Fruit fly (Drosophila melanogaster) whole organism, wandering third instar larva: ENCODE data around the gene CG11714.

Experiments
- HLH106 ChIP-seq: fragments of 200-800 bp; optimal IDR thresholded peaks from 3 replicates; lab custom pipeline; 2019; ENCODE audit warnings: missing biosample characterization, mild to moderate bottlenecking, missing genetic modification characterization, moderate library complexity
- Hnf4 ChIP-seq: fragments of 200-800 bp; sonication (Bioruptor generic); optimal IDR thresholded peaks from 2 replicates; lab custom pipeline; 2016; ENCODE audit warnings: missing biosample characterization, mild to moderate bottlenecking, missing genetic modification characterization
- h ChIP-seq: fragments of 200-800 bp; sonication (Bioruptor generic); optimal IDR thresholded peaks from 3 replicates; lab custom pipeline; 2016; ENCODE audit warnings: missing biosample characterization, mild to moderate bottlenecking, missing genetic modification characterization
- sage ChIP-seq: fragments of 200-800 bp; sonication (Bioruptor generic); optimal IDR thresholded peaks from 2 replicates; lab custom pipeline; 2016; ENCODE audit warnings: missing biosample characterization, mild to moderate bottlenecking, missing genetic modification characterization

- TF ChIP-seq Hnf4, result no peak
- TF ChIP-seq sage, result no peak
- TF ChIP-seq HLH106, result no peak
- no peak for TF ChIP-seq h
Measured at dm6 chr3L:11560885-11561284, 38.4 kb upstream of the CG11714 start.
